Fruit fly (Drosophila melanogaster) whole organism, prepupa: ENCODE data around the gene Mgat3.

Experiments
- CG11902 ChIP-seq: fragments of 200-800 bp; sonication (Bioruptor generic); optimal IDR thresholded peaks from 3 replicates; lab custom pipeline; 2016; ENCODE audit warnings: missing biosample characterization, missing genetic modification characterization
- CG31627 ChIP-seq: fragments of 200-800 bp; sonication (Bioruptor generic); optimal IDR thresholded peaks from 3 replicates; lab custom pipeline; 2016; ENCODE audit warnings: missing biosample characterization, missing genetic modification characterization
- CG32006 ChIP-seq: fragments of 200-800 bp; sonication (Bioruptor generic); optimal IDR thresholded peaks from 3 replicates; lab custom pipeline; 2017; ENCODE audit warnings: missing biosample characterization, mild to moderate bottlenecking, missing genetic modification characterization
- CG34406 ChIP-seq: fragments of 200-800 bp; sonication (Bioruptor generic); optimal IDR thresholded peaks from 3 replicates; lab custom pipeline; 2016; ENCODE audit warnings: missing biosample characterization, missing genetic modification characterization
- CG6854 ChIP-seq: fragments of 200-800 bp; sonication (Bioruptor generic); optimal IDR thresholded peaks from 2 replicates; lab custom pipeline; 2017; ENCODE audit warnings: missing biosample characterization, mild to moderate bottlenecking, missing genetic modification characterization
- CG8319 ChIP-seq: fragments of 200-800 bp; sonication (Bioruptor generic); optimal IDR thresholded peaks from 3 replicates; lab custom pipeline; 2016; ENCODE audit warnings: missing biosample characterization, missing genetic modification characterization
- Hr39 ChIP-seq: fragments of 200-800 bp; sonication (Bioruptor generic); optimal IDR thresholded peaks from 2 replicates; lab custom pipeline; 2016; ENCODE audit warnings: missing biosample characterization, missing genetic modification characterization
- Lpt ChIP-seq: fragments of 200-800 bp; sonication (Bioruptor generic); optimal IDR thresholded peaks from 3 replicates; lab custom pipeline; 2016; ENCODE audit warnings: missing biosample characterization, missing genetic modification characterization
- Met ChIP-seq: fragments of 200-800 bp; sonication (Bioruptor generic); optimal IDR thresholded peaks from 3 replicates; lab custom pipeline; 2016; ENCODE audit warnings: missing biosample characterization, missing genetic modification characterization
- OdsH ChIP-seq: fragments of 200-800 bp; sonication (Bioruptor generic); optimal IDR thresholded peaks from 3 replicates; lab custom pipeline; 2016; ENCODE audit warnings: missing biosample characterization, missing genetic modification characterization
- achi ChIP-seq: fragments of 200-800 bp; sonication (Bioruptor generic); optimal IDR thresholded peaks from 3 replicates; lab custom pipeline; 2016; ENCODE audit warnings: missing biosample characterization, missing genetic modification characterization
- fd59A ChIP-seq: fragments of 200-800 bp; sonication (Bioruptor generic); optimal IDR thresholded peaks from 2 replicates; lab custom pipeline; 2017; ENCODE audit warnings: missing biosample characterization, mild to moderate bottlenecking, missing genetic modification characterization, missing genetic modification reagents
- lz ChIP-seq: fragments of 200-800 bp; sonication (Bioruptor generic); optimal IDR thresholded peaks from 3 replicates; lab custom pipeline; 2016; ENCODE audit warnings: missing biosample characterization, missing genetic modification characterization
- pdm3 ChIP-seq: fragments of 200-800 bp; sonication (Bioruptor generic); optimal IDR thresholded peaks from 3 replicates; lab custom pipeline; 2016; ENCODE audit warnings: missing biosample characterization, missing genetic modification characterization

dm6 chr2L:13202960-13203436 is 20.6 kb upstream of the Mgat3 start, which contains the start of gene CG16972:
- TF ChIP-seq fd59A (no peak), Lpt (GFP tag; lab: Kevin White, UChicago) (no peak), CG32006 (no peak), CG6854 (GFP tag; lab: Kevin White, UChicago) (no peak), CG11902 (GFP tag; lab: Kevin White, UChicago) (no peak), Met (GFP tag; lab: Kevin White, UChicago) (no peak), achi (GFP tag; lab: Kevin White, UChicago) (no peak), lz (GFP tag; lab: Kevin White, UChicago) (no peak), CG8319 (GFP tag; lab: Kevin White, UChicago) (no peak), Hr39 (GFP tag; lab: Kevin White, UChicago) (no peak), OdsH (no peak), pdm3 (no peak), CG34406 (GFP tag; lab: Kevin White, UChicago) (no peak), CG31627 (GFP tag; lab: Kevin White, UChicago) (no peak)
